Fruit fly (Drosophila melanogaster): Measurements from ENCODE around the gene fbp.

- TF ChIP-seq CG14655 (GFP tag; optimal IDR thresholded peaks at IDR 0.05) (no peak), fd96Ca (GFP tag; IDR thresholded peaks at IDR 0.05) (no peak), CG15710 (tag; optimal IDR thresholded peaks at IDR 0.05) (peak; percentile 32), CG9948 (tag; optimal IDR thresholded peaks at IDR 0.05) (peak; percentile 17), D1 (tag; optimal IDR thresholded peaks at IDR 0.05) (no peak), EcR (GFP tag; optimal IDR thresholded peaks at IDR 0.05) (no peak), CG8159 (tag; optimal IDR thresholded peaks at IDR 0.05) (peak; percentile 13), CG8301 (tag; optimal IDR thresholded peaks at IDR 0.05) (no peak), Snoo (tag; optimal IDR thresholded peaks at IDR 0.05) (no peak), Pif1A (GFP tag; optimal IDR thresholded peaks at IDR 0.05) (no peak), CG17806 (tag; optimal IDR thresholded peaks at IDR 0.05) (no peak)
Measured at dm6 chr2L:19788735-19789134, 24.8 kb upstream of the fbp start.
